Worm (Caenorhabditis elegans): ENCODE data around the gene cyn-9.

DNA sequence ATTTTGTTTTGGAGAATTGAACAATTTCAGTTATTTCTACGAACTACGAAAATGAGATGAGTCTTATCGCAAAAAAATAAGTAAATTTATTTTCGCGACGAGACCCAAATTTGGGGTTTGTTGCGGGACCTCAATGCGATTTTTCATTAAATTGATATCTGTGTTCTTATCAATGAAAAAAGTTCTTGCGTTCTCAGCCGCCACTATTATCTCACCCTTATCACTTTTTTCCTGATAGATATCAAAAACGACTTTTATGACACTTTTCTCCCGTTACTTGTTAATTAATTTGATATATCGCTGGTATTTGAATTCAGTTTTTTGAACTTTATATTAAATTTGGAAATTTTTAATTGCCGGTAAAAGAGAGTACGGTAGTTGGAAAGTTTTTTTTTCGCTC lies 43.9 kb upstream of the cyn-9 start:
- no peak for TF ChIP-seq ama-1 (optimal IDR thresholded peaks at IDR 0.05)
- no peak for TF ChIP-seq ceh-19 (GFP tag; optimal IDR thresholded peaks at IDR 0.05)
- TF ChIP-seq rnt-1 (tag; optimal IDR thresholded peaks at IDR 0.05): no peak
- TF ChIP-seq tbx-2 (tag; optimal IDR thresholded peaks at IDR 0.05): no peak
- no peak for TF ChIP-seq nfya-1 (tag; optimal IDR thresholded peaks at IDR 0.05)
- TF ChIP-seq pqm-1 (tag; optimal IDR thresholded peaks at IDR 0.05): no peak

Measured in whole organism, late embryonic.